Worm (Caenorhabditis elegans) whole organism, early embryonic: Measurements from ENCODE around the gene Y81B9A.3.

Experiments
- F13C5.2 ChIP-seq: sonication (generic microtip); optimal IDR thresholded peaks from 2 replicates; lab custom pipeline; 2017; ENCODE audit warnings: mild to moderate bottlenecking, missing genetic modification characterization, inconsistent platforms, missing compliant biosample characterization
- ama-1 ChIP-seq: fragments of 150-350 bp; optimal IDR thresholded peaks from 2 replicates; lab custom pipeline; 2014
- ceh-13 ChIP-seq: fragments of 200-800 bp; sonication (Bioruptor generic); optimal IDR thresholded peaks from 2 replicates; lab custom pipeline; 2018; ENCODE audit warnings: mild to moderate bottlenecking, missing genetic modification characterization, missing compliant biosample characterization
- ceh-36 ChIP-seq: sonication (generic microtip); optimal IDR thresholded peaks from 2 replicates; lab custom pipeline; 2016; ENCODE audit warnings: missing genetic modification characterization, inconsistent platforms, missing compliant biosample characterization
- ets-7 ChIP-seq: sonication (generic microtip); optimal IDR thresholded peaks from 2 replicates; lab custom pipeline; 2016; ENCODE audit warnings: missing genotype, missing genetic modification characterization, missing compliant biosample characterization
- pes-1 ChIP-seq: fragments of 200-800 bp; sonication (Bioruptor generic); IDR thresholded peaks from 2 replicates; pipeline ENCODE4 v1.3.6; 2022; ENCODE audit warnings: missing genetic modification reagents, missing genetic modification characterization, missing compliant biosample characterization
- scrt-1 ChIP-seq: fragments of 200-800 bp; sonication (Bioruptor generic); IDR thresholded peaks from 2 replicates; pipeline ENCODE4 v1.3.6; 2022; ENCODE audit warnings: missing genetic modification characterization, missing compliant biosample characterization
- sea-1 ChIP-seq: fragments of 200-800 bp; sonication (Bioruptor generic); conservative IDR thresholded peaks from 2 replicates; pipeline ENCODE4 v1.3.6; 2022; ENCODE audit warnings: missing genetic modification characterization, missing compliant biosample characterization
- tbx-11 ChIP-seq: fragments of 200-800 bp; sonication (Bioruptor generic); IDR thresholded peaks from 2 replicates; pipeline ENCODE4 v1.3.6; 2022; ENCODE audit warnings: missing genetic modification characterization, missing compliant biosample characterization

- no peak for TF ChIP-seq scrt-1 (GFP tag; lab: Robert Waterston, UW)
- no peak for TF ChIP-seq ama-1
- no peak for TF ChIP-seq F13C5.2 (tag; lab: Kevin White, UChicago)
- TF ChIP-seq tbx-11 (GFP tag; lab: Robert Waterston, UW) = no peak
- no peak for TF ChIP-seq sea-1
- TF ChIP-seq ceh-36 (tag; lab: Kevin White, UChicago) = no peak
- TF ChIP-seq ceh-13 (GFP tag; lab: Kevin White, UChicago) = no peak
- no peak for TF ChIP-seq pes-1
- no peak for TF ChIP-seq ets-7 (tag; lab: Kevin White, UChicago)
Observed at ce11 chrX:9137402-9137801, 44.8 kb upstream of the Y81B9A.3 start, which contains the start of gene B0563.6.
